Fruit fly (Drosophila melanogaster): ENCODE data around the gene Spag1.

Gene Spag1

dm6 chr3R:26963747-26964174 is 16.1 kb downstream of the Spag1 start (continued):
- TF ChIP-seq CG10959 (GFP tag; IDR thresholded peaks at IDR 0.05) (peak; percentile 58; the same call in 1 of the 2 replicates), bsh (GFP tag; optimal IDR thresholded peaks at IDR 0.05) (peak; percentile 46 to 48), CG9817 (tag; optimal IDR thresholded peaks at IDR 0.05) (no peak), ac (GFP tag; optimal IDR thresholded peaks at IDR 0.05) (no peak), bcd (GFP tag; optimal IDR thresholded peaks at IDR 0.05) (peak; percentile 76), CG10565 (GFP tag; optimal IDR thresholded peaks at IDR 0.05) (peak; percentile 40), nerfin-1 (tag; optimal IDR thresholded peaks at IDR 0.05) (peak; percentile 67), CG33213 (GFP tag; optimal IDR thresholded peaks at IDR 0.05) (peak; percentile 81), Myb (GFP tag; optimal IDR thresholded peaks at IDR 0.05) (peak; percentile 19), CG10209 (GFP tag; optimal IDR thresholded peaks at IDR 0.05) (peak; percentile 35), tna (GFP tag; IDR thresholded peaks at IDR 0.05; ENCODE audit: partially characterized antibody) (no peak), NK7.1 (GFP tag; optimal IDR thresholded peaks at IDR 0.05) (peak; percentile 33), tgo (GFP tag; IDR thresholded peaks at IDR 0.05) (peak; percentile 50; the same call in 1 of the 3 replicates), sens (GFP tag) (peak; percentile 78), CG8765 (GFP tag; IDR thresholded peaks at IDR 0.05) (no peak), CoRest (tag; optimal IDR thresholded peaks at IDR 0.05) (peak; percentile 53), CG13296 (GFP tag; optimal IDR thresholded peaks at IDR 0.05) (peak; percentile 74), CG15696 (tag; optimal IDR thresholded peaks at IDR 0.05) (peak; percentile 86), Mes4 (GFP tag; optimal IDR thresholded peaks at IDR 0.05) (no peak), CG14014 (GFP tag; IDR thresholded peaks at IDR 0.05) (peak; percentile 45; the same call in 1 of the 2 replicates), Nf-YC (tag; optimal IDR thresholded peaks at IDR 0.05) (peak; percentile 27), Ets65A (GFP tag) (peak; percentile 96), Scr (GFP tag; IDR thresholded peaks at IDR 0.05; ENCODE audit: partially characterized antibody) (no peak), CG11456 (GFP tag; IDR thresholded peaks at IDR 0.05) (peak; percentile 70; the same call in 2 of the 3 replicates), tx (GFP tag; optimal IDR thresholded peaks at IDR 0.05) (peak; percentile 3), esg (GFP tag; conservative IDR thresholded peaks at IDR 0.05) (no peak; the same call in 1 of the 2 replicates), CG10654 (GFP tag; optimal IDR thresholded peaks at IDR 0.05) (peak; percentile 5), Atf-2 (GFP tag; optimal IDR thresholded peaks at IDR 0.05) (peak; percentile 3), vvl (GFP tag; IDR thresholded peaks at IDR 0.05) (peak; percentile 72), ssp (GFP tag; IDR thresholded peaks at IDR 0.05) (no peak), Ptx1 (GFP tag; IDR thresholded peaks at IDR 0.05) (peak; percentile 45; the same call in 1 of the 2 replicates), Deaf1 (tag; optimal IDR thresholded peaks at IDR 0.05) (peak; percentile 48), ato (GFP tag; IDR thresholded peaks at IDR 0.05; ENCODE audit: partially characterized antibody) (no peak), CG12942 (GFP tag; optimal IDR thresholded peaks at IDR 0.05) (no peak), nmo (GFP tag; optimal IDR thresholded peaks at IDR 0.05) (peak; percentile 84), ind (GFP tag; optimal IDR thresholded peaks at IDR 0.05) (peak; percentile 80), CG10543 (GFP tag; optimal IDR thresholded peaks at IDR 0.05) (peak; percentile 48), jigr1 (GFP tag; IDR thresholded peaks at IDR 0.05) (no peak), so (GFP tag; IDR thresholded peaks at IDR 0.05) (peak; percentile 40; the same call in 1 of the 3 replicates), D19A (tag; optimal IDR thresholded peaks at IDR 0.05) (peak; percentile 67), Rx (GFP tag; IDR thresholded peaks at IDR 0.05) (no peak), CG3847 (GFP tag; IDR thresholded peaks at IDR 0.05) (0 out of 2 replicates have a peak, but pooled peaks have one; percentile 30), Kr (GFP tag; optimal IDR thresholded peaks at IDR 0.05) (no peak), CG18619 (GFP tag; optimal IDR thresholded peaks at IDR 0.05) (peak; percentile 14), disco-r (GFP tag; optimal IDR thresholded peaks at IDR 0.05) (no peak), CG7963 (GFP tag; IDR thresholded peaks at IDR 0.05; ENCODE audit: partially characterized antibody) (no peak), NfI (GFP tag; optimal IDR thresholded peaks at IDR 0.05) (peak; percentile 13), salm (tag; optimal IDR thresholded peaks at IDR 0.05) (no peak), HLH4C (GFP tag; IDR thresholded peaks at IDR 0.05; ENCODE audit: partially characterized antibody) (no peak), pan (optimal IDR thresholded peaks at IDR 0.05) (no peak), pan (GFP tag; optimal IDR thresholded peaks at IDR 0.05 in 1 of 2, IDR thresholded peaks at IDR 0.05 in 1 of 2) (peak in 1 of 2 experiments; percentile 72)
